Worm (Caenorhabditis elegans): ENCODE results near the gene C33B4.2.

DNA sequence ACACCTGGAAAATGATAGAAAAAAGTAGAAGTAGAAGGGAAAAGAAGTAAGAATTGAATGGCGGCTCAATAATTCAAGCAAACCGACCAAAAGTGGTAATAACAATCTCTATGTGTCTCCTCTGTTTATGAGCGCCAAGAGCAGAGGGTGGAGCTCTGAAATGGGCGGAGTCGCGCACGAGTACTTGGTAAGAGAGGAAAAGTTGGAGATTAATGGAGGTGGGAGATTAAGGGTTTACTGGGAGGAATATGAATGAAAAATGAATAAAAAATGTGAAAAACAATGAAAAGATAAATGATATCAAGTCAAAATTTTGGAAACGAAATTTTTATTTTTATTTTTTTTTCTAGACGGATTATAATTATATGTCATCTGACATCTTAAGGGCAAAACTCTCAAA, 5.8 kb upstream of the C33B4.2 start:
- TF ChIP-seq flt-1 (GFP tag; IDR thresholded peaks at IDR 0.05): no peak
- no peak for TF ChIP-seq ref-1 (GFP tag; conservative IDR thresholded peaks at IDR 0.05)
- TF ChIP-seq klf-2 (GFP tag; conservative IDR thresholded peaks at IDR 0.05): no peak
